Worm (Caenorhabditis elegans) whole organism, midembryonic: Measurements from ENCODE around the gene T05A8.2.
"Not testable (repeated sequence)": the region's sequence is repeated elsewhere in the genome, so short reads cannot be mapped to it uniquely, and the experiment has no call there.

Experiments
- T22C8.4 ChIP-seq: fragments of 200-800 bp; sonication (Bioruptor generic); IDR thresholded peaks from 2 replicates; pipeline ENCODE4 v1.3.6; 2022; ENCODE audit warnings: missing genetic modification characterization, missing compliant biosample characterization
- cog-1 ChIP-seq: sonication (generic microtip); optimal IDR thresholded peaks from 2 replicates; lab custom pipeline; 2016; ENCODE audit warnings: missing genetic modification characterization, missing compliant biosample characterization
- flt-1 ChIP-seq: fragments of 200-800 bp; sonication (Bioruptor generic); IDR thresholded peaks from 2 replicates; pipeline ENCODE4 v1.3.6; 2022; ENCODE audit warnings: missing genetic modification characterization, missing compliant biosample characterization
- klf-2 ChIP-seq: fragments of 200-800 bp; sonication (Bioruptor generic); conservative IDR thresholded peaks from 2 replicates; pipeline ENCODE4 v1.3.6; 2022; ENCODE audit warnings: missing genetic modification reagents, missing genetic modification characterization, missing compliant biosample characterization
- med-1 ChIP-seq: sonication (generic microtip); optimal IDR thresholded peaks from 2 replicates; lab custom pipeline; 2017; ENCODE audit warnings: missing genetic modification characterization, mild to moderate bottlenecking, missing compliant biosample characterization, antibody characterized with exemption, missing genetic modification reagents; ENCODE audit not compliant: insufficient read depth
- ref-1 ChIP-seq: fragments of 200-800 bp; sonication (Bioruptor generic); conservative IDR thresholded peaks from 2 replicates; pipeline ENCODE4 v1.3.6; 2022; ENCODE audit warnings: missing genetic modification reagents, missing genetic modification characterization, missing compliant biosample characterization
- tab-1 ChIP-seq: fragments of 200-800 bp; sonication (Bioruptor generic); IDR thresholded peaks from 2 replicates; pipeline ENCODE4 v1.3.6; 2022; ENCODE audit warnings: missing genetic modification characterization, missing compliant biosample characterization
- ztf-23 ChIP-seq: fragments of 200-800 bp; sonication (Bioruptor generic); IDR thresholded peaks from 2 replicates; pipeline ENCODE4 v1.3.6; 2022; ENCODE audit warnings: missing genetic modification reagents, missing genetic modification characterization, missing compliant biosample characterization
- ztf-29 ChIP-seq: fragments of 200-800 bp; sonication (Bioruptor generic); IDR thresholded peaks from 2 replicates; pipeline ENCODE4 v1.3.6; 2022; ENCODE audit warnings: missing genetic modification reagents, missing genetic modification characterization, missing compliant biosample characterization

Gene T05A8.2

ce11 chrII:2673534-2673933 is 37.3 kb downstream of the T05A8.2 start, which contains the start of the genes F22E5.20 and F22E5.1:
Gene F22E5.20, minus strand, starts transcription at chrII:2673634.
Gene F22E5.1, plus strand, starts transcription at chrII:2673775.
- TF ChIP-seq ztf-23, ref-1, T22C8.4 (GFP tag; lab: Robert Waterston, UW): not testable (repeated sequence)

- not testable (repeated sequence) for TF ChIP-seq flt-1 (GFP tag; lab: Robert Waterston, UW); med-1 (GFP tag; lab: Kevin White, UChicago); klf-2
These were observed 38.5 kb downstream of the T05A8.2 start, which contains the start of gene sri-57 for ce11 chrII:2672320-2672719. Gene sri-57, minus strand, starts transcription at chrII:2672420.

ce11 chrII:2665606-2666005 is 45.2 kb downstream of the T05A8.2 start, which contains the start of gene F22E5.22:
Gene F22E5.22, plus strand, starts transcription at chrII:2665906.
- no peak for TF ChIP-seq ztf-23 (GFP tag; lab: Robert Waterston, UW)
- no peak for TF ChIP-seq ref-1 (GFP tag; lab: Robert Waterston, UW)
- TF ChIP-seq med-1 (GFP tag; lab: Kevin White, UChicago) = no peak
- TF ChIP-seq tab-1 = no peak
- no peak for TF ChIP-seq cog-1 (tag; lab: Kevin White, UChicago)
- TF ChIP-seq ztf-29 (GFP tag; lab: Robert Waterston, UW) = no peak
- no peak for TF ChIP-seq T22C8.4 (GFP tag; lab: Robert Waterston, UW)

ce11 chrII:2665081-2665480 is 45.7 kb downstream of the T05A8.2 start, which contains the start of gene F22E5.2:
Gene F22E5.2, plus strand, starts transcription at chrII:2665381.
- TF ChIP-seq ztf-23 (GFP tag; lab: Robert Waterston, UW); ztf-29 (GFP tag; lab: Robert Waterston, UW); klf-2: not testable (repeated sequence)
